Fruit fly (Drosophila melanogaster) whole organism, adult: ENCODE results near the gene Targ1.

Experiments
- CG11617 ChIP-seq: fragments of 200-800 bp; sonication (Bioruptor generic); optimal IDR thresholded peaks from 2 replicates; lab custom pipeline; 2017; ENCODE audit warnings: mild to moderate bottlenecking, missing biosample characterization, missing genetic modification reagents, missing genetic modification characterization
- CG12768 ChIP-seq: fragments of 200-800 bp; sonication (Bioruptor generic); optimal IDR thresholded peaks from 2 replicates; lab custom pipeline; 2017; ENCODE audit warnings: missing biosample characterization, missing genetic modification characterization, mild to moderate bottlenecking, moderate library complexity, missing genetic modification reagents
- CG14711 ChIP-seq: fragments of 200-800 bp; sonication (Bioruptor generic); optimal IDR thresholded peaks from 2 replicates; lab custom pipeline; 2018; ENCODE audit warnings: missing biosample characterization, mild to moderate bottlenecking, missing genetic modification characterization, moderate library complexity
- CG1620 ChIP-seq: fragments of 200-800 bp; sonication (Bioruptor generic); optimal IDR thresholded peaks from 2 replicates; lab custom pipeline; 2016; ENCODE audit warnings: missing biosample characterization, missing genetic modification characterization
- CG33017 ChIP-seq: fragments of 200-800 bp; sonication (Bioruptor generic); optimal IDR thresholded peaks from 2 replicates; lab custom pipeline; 2018; ENCODE audit warnings: missing biosample characterization, mild to moderate bottlenecking, missing genetic modification characterization, moderate library complexity
- CG5204 ChIP-seq: fragments of 200-800 bp; sonication (Bioruptor generic); optimal IDR thresholded peaks from 2 replicates; lab custom pipeline; 2016; ENCODE audit warnings: missing biosample characterization, missing genetic modification characterization
- CG7045 ChIP-seq: fragments of 200-800 bp; sonication (Bioruptor generic); optimal IDR thresholded peaks from 2 replicates; lab custom pipeline; 2017; ENCODE audit warnings: missing biosample characterization, mild to moderate bottlenecking, missing genetic modification characterization
- CG7101 ChIP-seq: fragments of 200-800 bp; sonication (Bioruptor generic); optimal IDR thresholded peaks from 2 replicates; lab custom pipeline; 2018; ENCODE audit warnings: missing biosample characterization, mild to moderate bottlenecking, missing genetic modification characterization, moderate library complexity
- Clk ChIP-seq: fragments of 200-800 bp; sonication (Bioruptor generic); optimal IDR thresholded peaks from 2 replicates; lab custom pipeline; 2017; ENCODE audit warnings: missing biosample characterization, missing genetic modification characterization
- Crg-1 ChIP-seq: fragments of 200-800 bp; sonication (Bioruptor generic); optimal IDR thresholded peaks from 2 replicates; lab custom pipeline; 2016; ENCODE audit warnings: missing biosample characterization, missing genetic modification characterization
- Hr96 ChIP-seq: fragments of 200-800 bp; sonication (Bioruptor generic); optimal IDR thresholded peaks from 2 replicates; lab custom pipeline; 2016; ENCODE audit warnings: missing biosample characterization, missing genetic modification characterization
- Mnt ChIP-seq: fragments of 200-800 bp; sonication (Bioruptor generic); optimal IDR thresholded peaks from 2 replicates; lab custom pipeline; 2016; ENCODE audit warnings: missing biosample characterization, mild to moderate bottlenecking, missing genetic modification characterization
- bab1 ChIP-seq: fragments of 200-800 bp; sonication (Bioruptor generic); optimal IDR thresholded peaks from 3 replicates; lab custom pipeline; 2019; ENCODE audit warnings: missing biosample characterization, mild to moderate bottlenecking, missing genetic modification characterization, moderate library complexity
- cic ChIP-seq: fragments of 200-800 bp; sonication (Bioruptor generic); optimal IDR thresholded peaks from 2 replicates; lab custom pipeline; 2017; ENCODE audit warnings: missing biosample characterization, mild to moderate bottlenecking, missing genetic modification characterization, moderate library complexity
- cnc ChIP-seq, 2 experiments: fragments of >200 bp; optimal IDR thresholded peaks; 2 replicates each; lab custom pipeline; 2017
- kay ChIP-seq: fragments of 200-800 bp; sonication (Bioruptor generic); peaks from one replicate; lab custom pipeline; 2016; ENCODE audit warnings: missing biosample characterization, missing genetic modification characterization, borderline replicate concordance
- ovo ChIP-seq: fragments of 200-800 bp; sonication (Bioruptor generic); optimal IDR thresholded peaks from 2 replicates; lab custom pipeline; 2016; ENCODE audit warnings: missing biosample characterization, missing genetic modification characterization
- pad ChIP-seq: fragments of 200-800 bp; sonication (Bioruptor generic); optimal IDR thresholded peaks from 3 replicates; lab custom pipeline; 2017; ENCODE audit warnings: missing biosample characterization, missing genetic modification characterization, mild to moderate bottlenecking, moderate library complexity, missing genetic modification reagents
- tj ChIP-seq: fragments of 200-800 bp; sonication (Bioruptor generic); optimal IDR thresholded peaks from 3 replicates; lab custom pipeline; 2017; ENCODE audit warnings: missing biosample characterization, mild to moderate bottlenecking, missing genetic modification characterization, moderate library complexity
- toe ChIP-seq: fragments of 200-800 bp; sonication (Bioruptor generic); optimal IDR thresholded peaks from 2 replicates; lab custom pipeline; 2016; ENCODE audit warnings: missing biosample characterization, missing genetic modification characterization

Targ1 gene

DNA sequence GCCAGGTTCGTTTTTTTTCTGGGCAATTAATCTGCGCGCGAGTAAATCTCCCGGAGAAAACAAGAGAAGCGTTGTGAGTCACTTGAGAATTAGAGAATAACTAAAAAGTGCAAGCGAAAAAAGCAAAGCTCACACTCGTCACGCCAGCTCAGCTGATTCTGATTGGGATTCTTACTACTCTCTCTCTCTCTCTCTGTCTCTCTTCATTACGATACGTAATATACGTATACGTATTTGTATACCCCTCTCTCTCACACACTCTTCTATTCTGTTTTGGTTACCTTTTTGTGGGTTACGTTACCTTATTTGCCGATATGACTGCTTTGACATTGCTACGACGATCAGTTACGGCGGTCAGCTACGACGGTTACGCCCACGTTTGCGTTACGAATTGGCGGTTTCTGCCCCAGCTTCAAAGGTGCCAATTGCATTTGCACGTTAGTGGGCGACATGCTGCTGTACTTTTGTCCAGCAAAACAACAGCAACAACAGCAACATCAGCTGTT lies at the start of gene Targ1, which contains the start of the genes CG10512 and Targ2:
Gene Targ1, minus strand, starts transcription at position 106 of the 506 bp plus-strand sequence.
Gene CG10512, plus strand, starts transcription at position 144 of the 506 bp plus-strand sequence.
Gene Targ2, minus strand, starts transcription at position 456 of the 506 bp plus-strand sequence.
- TF ChIP-seq CG5204 (GFP tag; lab: Kevin White, UChicago), result no peak
- TF ChIP-seq CG7045 (GFP tag; lab: Kevin White, UChicago), result no peak
- no peak for TF ChIP-seq CG7101
- TF ChIP-seq Hr96 (GFP tag; lab: Kevin White, UChicago), result no peak
- no peak for TF ChIP-seq Clk (GFP tag; lab: Kevin White, UChicago)
- peak; percentile 54 for TF ChIP-seq Mnt (GFP tag; lab: Kevin White, UChicago)
- peak; percentile 28 for TF ChIP-seq CG33017 (tag; lab: Kevin White, UChicago)
- peak; percentile 63 for TF ChIP-seq tj (GFP tag; lab: Kevin White, UChicago)
- TF ChIP-seq cnc (optimal IDR thresholded peaks at IDR 0.05; lab: Kevin White, UChicago), result no peak
- TF ChIP-seq CG12768 (GFP tag; lab: Kevin White, UChicago), result no peak
- peak; percentile 10 for TF ChIP-seq toe
- no peak for TF ChIP-seq CG1620 (GFP tag; lab: Kevin White, UChicago)
- no peak for TF ChIP-seq Crg-1 (GFP tag; lab: Kevin White, UChicago)
- TF ChIP-seq kay (GFP tag; lab: Kevin White, UChicago), result peak; percentile 94
- no peak for TF ChIP-seq ovo (GFP tag; lab: Kevin White, UChicago)
- TF ChIP-seq bab1 (GFP tag; lab: Kevin White, UChicago), result peak; percentile 49
- no peak for TF ChIP-seq pad (GFP tag; lab: Kevin White, UChicago)
- TF ChIP-seq cic, result peak; percentile 72
- peak; percentile 44 for TF ChIP-seq CG11617
- no peak for TF ChIP-seq CG14711 (tag; lab: Kevin White, UChicago)

DNA sequence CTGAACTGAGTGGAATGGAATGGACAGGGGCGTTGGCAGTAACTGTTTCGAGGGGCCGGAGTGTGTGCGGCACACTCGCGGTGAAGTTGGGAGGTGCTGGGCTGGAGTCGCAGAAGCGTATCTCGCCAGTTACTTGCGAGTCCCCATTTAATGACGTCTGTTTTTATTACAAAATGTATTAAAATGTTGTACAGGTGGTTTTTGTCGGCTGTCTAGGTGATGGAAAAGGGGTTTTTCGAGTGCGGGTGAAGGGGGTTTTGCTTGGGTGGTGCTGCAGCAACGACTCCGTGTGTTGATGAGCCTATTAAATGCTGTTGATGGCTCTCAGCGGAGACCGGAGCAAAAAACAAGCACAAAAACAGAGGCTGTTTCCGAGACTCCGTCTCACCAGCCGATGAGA lies 48.7 kb upstream of the Targ1 start:
- no peak for TF ChIP-seq tj (GFP tag; lab: Kevin White, UChicago)
- TF ChIP-seq Clk (GFP tag; lab: Kevin White, UChicago), result no peak
- TF ChIP-seq kay (GFP tag; lab: Kevin White, UChicago), result no peak
- TF ChIP-seq toe, result no peak
- TF ChIP-seq CG1620 (GFP tag; lab: Kevin White, UChicago), result no peak
- TF ChIP-seq Crg-1 (GFP tag; lab: Kevin White, UChicago), result no peak
- TF ChIP-seq pad (GFP tag; lab: Kevin White, UChicago), result no peak

DNA sequence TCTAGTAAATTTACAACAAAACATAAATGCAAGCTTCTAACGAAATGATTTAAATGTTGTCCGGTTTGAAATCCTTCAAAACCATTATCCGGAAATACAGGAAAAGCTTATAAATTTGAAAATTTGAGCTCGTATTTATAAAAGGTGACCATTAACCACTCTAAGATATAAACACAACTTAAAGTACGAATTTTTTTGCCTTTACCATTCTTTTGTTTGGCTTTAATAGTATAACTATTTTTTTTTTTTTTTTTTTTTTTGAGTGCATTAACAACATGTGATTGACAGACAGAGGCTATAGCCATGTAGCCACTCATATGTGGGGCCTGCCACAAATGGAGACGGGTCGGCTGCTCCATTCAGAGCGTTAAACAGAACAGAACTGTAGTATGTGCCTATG lies 40.7 kb upstream of the Targ1 start:
- TF ChIP-seq CG33017 (tag; lab: Kevin White, UChicago) (no peak), Mnt (GFP tag; lab: Kevin White, UChicago) (no peak), CG11617 (no peak), CG5204 (GFP tag; lab: Kevin White, UChicago) (no peak), CG7101 (no peak), kay (GFP tag; lab: Kevin White, UChicago) (no peak), CG14711 (tag; lab: Kevin White, UChicago) (no peak), Hr96 (GFP tag; lab: Kevin White, UChicago) (no peak), Crg-1 (GFP tag; lab: Kevin White, UChicago) (no peak), CG12768 (GFP tag; lab: Kevin White, UChicago) (no peak), cic (no peak), CG7045 (GFP tag; lab: Kevin White, UChicago) (no peak), tj (GFP tag; lab: Kevin White, UChicago) (no peak), CG1620 (GFP tag; lab: Kevin White, UChicago) (no peak), Clk (GFP tag; lab: Kevin White, UChicago) (no peak)

dm6 chr3L:21242958-21243357 lies 40.3 kb upstream of the Targ1 start:
- no peak for TF ChIP-seq toe

DNA sequence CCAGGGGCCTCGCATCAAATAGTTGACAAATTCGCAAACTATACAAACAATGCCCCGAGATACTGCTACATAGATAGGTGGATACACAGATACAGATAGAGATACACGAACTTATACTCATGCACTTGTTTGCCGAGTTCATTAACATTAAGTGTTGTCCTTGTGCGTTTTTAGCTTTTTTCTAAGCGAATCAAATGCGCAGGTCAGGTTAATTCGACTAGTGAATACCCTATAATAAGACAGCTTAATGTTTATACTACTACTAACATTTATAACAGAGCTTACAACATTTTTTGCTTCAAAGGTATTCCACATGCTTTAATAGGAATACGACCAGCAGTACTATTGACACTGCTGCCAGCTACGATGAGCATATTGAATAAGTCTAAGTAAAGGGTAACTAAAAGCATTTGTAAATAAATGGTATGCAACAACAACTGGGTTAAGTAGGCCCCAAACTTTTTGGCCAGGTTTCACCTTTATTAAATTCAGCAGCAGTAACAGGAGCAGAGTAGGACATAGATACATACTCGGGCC lies 38.8 kb upstream of the Targ1 start:
- TF ChIP-seq CG11617 (no peak), Crg-1 (GFP tag; lab: Kevin White, UChicago) (no peak), Mnt (GFP tag; lab: Kevin White, UChicago) (no peak), pad (GFP tag; lab: Kevin White, UChicago) (no peak), CG5204 (GFP tag; lab: Kevin White, UChicago) (no peak), CG1620 (GFP tag; lab: Kevin White, UChicago) (no peak), kay (GFP tag; lab: Kevin White, UChicago) (peak; percentile 40)

- TF ChIP-seq tj (GFP tag; lab: Kevin White, UChicago), result no peak
- TF ChIP-seq toe, result no peak
- no peak for TF ChIP-seq cic
Observed at dm6 chr3L:21239999-21240509, 37.4 kb upstream of the Targ1 start.

DNA sequence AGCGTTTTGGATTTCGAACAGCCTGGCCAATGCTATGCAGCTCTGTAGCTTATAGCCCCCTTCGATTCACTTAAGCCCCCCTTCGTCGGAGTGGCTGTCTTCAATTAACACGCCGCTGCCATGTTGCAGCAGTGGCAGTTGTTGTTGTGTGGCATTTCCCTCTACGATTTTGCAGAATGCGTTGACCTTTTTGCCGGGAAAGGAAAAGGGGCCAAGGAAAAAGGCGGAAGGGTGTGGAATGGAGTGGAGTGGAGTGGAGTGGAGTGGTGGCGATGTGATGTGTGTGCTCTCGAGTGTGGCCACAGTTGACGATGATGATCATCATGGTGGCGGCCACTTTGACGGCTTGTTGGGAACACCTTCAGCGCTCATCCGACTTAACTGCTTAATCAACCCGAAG lies 35.7 kb upstream of the Targ1 start:
- no peak for TF ChIP-seq CG7101
- no peak for TF ChIP-seq Hr96 (GFP tag; lab: Kevin White, UChicago)
- no peak for TF ChIP-seq Clk (GFP tag; lab: Kevin White, UChicago)
- no peak for TF ChIP-seq cic
- no peak for TF ChIP-seq kay (GFP tag; lab: Kevin White, UChicago)
- TF ChIP-seq CG14711 (tag; lab: Kevin White, UChicago), result no peak
- TF ChIP-seq CG5204 (GFP tag; lab: Kevin White, UChicago), result no peak
- TF ChIP-seq CG7045 (GFP tag; lab: Kevin White, UChicago), result no peak
- no peak for TF ChIP-seq tj (GFP tag; lab: Kevin White, UChicago)
- TF ChIP-seq toe, result no peak
- TF ChIP-seq pad (GFP tag; lab: Kevin White, UChicago), result no peak
- TF ChIP-seq bab1 (GFP tag; lab: Kevin White, UChicago), result no peak
- no peak for TF ChIP-seq CG12768 (GFP tag; lab: Kevin White, UChicago)
- no peak for TF ChIP-seq CG33017 (tag; lab: Kevin White, UChicago)
- no peak for TF ChIP-seq Mnt (GFP tag; lab: Kevin White, UChicago)
- no peak for TF ChIP-seq CG11617
- no peak for TF ChIP-seq cnc (optimal IDR thresholded peaks at IDR 0.05; lab: Kevin White, UChicago)
- no peak for TF ChIP-seq Crg-1 (GFP tag; lab: Kevin White, UChicago)
- no peak for TF ChIP-seq ovo (GFP tag; lab: Kevin White, UChicago)
